Worm (Caenorhabditis elegans): ENCODE results near the gene E02H9.13.

E02H9.13 gene

DNA sequence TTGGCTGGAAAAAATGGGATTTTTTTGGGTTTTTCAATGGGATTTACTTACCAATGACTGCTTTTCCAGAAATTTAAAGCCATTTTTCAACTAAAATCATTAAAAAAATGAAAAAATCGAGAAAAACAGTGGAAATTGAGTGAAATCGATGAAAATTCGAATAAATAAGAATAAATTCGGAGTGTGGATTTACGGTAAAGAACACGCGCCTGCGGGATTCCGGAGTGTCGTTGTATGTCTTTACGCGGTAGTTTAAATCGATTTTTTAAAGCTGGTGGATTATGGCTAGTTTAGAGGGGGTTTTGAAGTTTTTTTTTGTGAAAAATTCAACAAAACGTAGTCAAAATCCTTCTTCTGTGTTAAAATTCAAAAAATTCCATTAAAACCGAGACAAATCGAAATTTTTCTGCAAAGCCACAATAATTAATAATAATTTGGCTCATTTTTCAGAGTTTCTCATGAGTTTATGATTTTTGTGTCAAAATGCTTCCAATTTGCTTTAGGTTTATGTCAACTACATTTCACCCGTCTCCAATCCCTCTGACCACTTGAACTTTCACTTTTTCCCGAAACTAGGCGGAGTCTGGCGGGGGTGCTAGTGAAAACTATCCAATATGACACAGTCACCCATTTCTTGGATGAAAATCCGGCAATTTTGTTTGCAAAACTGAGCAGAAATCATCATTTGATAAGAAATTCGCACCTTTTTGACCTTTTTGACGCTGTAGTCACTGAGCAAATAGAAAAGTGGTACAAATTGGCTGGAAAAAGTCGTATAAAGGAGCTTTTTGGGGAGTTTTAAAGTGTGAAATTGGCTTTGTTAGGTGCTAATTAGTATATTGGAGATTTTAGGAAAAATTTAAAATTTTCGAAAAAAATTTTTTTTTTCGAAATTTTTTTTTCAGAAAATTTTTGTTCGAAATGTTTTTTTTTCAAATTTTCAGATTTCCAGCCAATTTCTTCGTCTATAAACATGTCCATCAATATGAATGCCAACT lies 37.1 kb downstream of the E02H9.13 start, which contains the start of the genes cic-1 and strm-1 (continued):
- TF ChIP-seq lin-39 (tag; optimal IDR thresholded peaks at IDR 0.05) = peak; percentile 22
- no peak for TF ChIP-seq ceh-82 (tag; optimal IDR thresholded peaks at IDR 0.05)
- no peak for TF ChIP-seq lsy-12 (tag; optimal IDR thresholded peaks at IDR 0.05)

- TF ChIP-seq nhr-77 (tag; optimal IDR thresholded peaks at IDR 0.05) (no peak), jun-1 (tag; optimal IDR thresholded peaks at IDR 0.05) (no peak), fkh-10 (GFP tag; optimal IDR thresholded peaks at IDR 0.05) (no peak), fkh-2 (tag; optimal IDR thresholded peaks at IDR 0.05) (no peak), skn-1 (tag; optimal IDR thresholded peaks at IDR 0.05) (no peak), aly-2 (tag; optimal IDR thresholded peaks at IDR 0.05) (no peak), sea-2 (GFP tag; optimal IDR thresholded peaks at IDR 0.05) (no peak), mml-1 (tag; optimal IDR thresholded peaks at IDR 0.05) (no peak), unc-62 (GFP tag; optimal IDR thresholded peaks at IDR 0.05) (no peak), eor-1 (tag; optimal IDR thresholded peaks at IDR 0.05) (no peak), mdl-1 (tag; optimal IDR thresholded peaks at IDR 0.05) (no peak), unc-39 (tag; optimal IDR thresholded peaks at IDR 0.05) (no peak)
Observed at ce11 chrIII:2393666-2394154, 44.8 kb downstream of the E02H9.13 start.

- TF ChIP-seq aly-2 (tag; optimal IDR thresholded peaks at IDR 0.05) = no peak
- no peak for TF ChIP-seq pha-4 (tag; optimal IDR thresholded peaks at IDR 0.05)
- TF ChIP-seq zag-1 (tag; optimal IDR thresholded peaks at IDR 0.05) = no peak
- no peak for TF ChIP-seq lsy-12 (tag; optimal IDR thresholded peaks at IDR 0.05)
- TF ChIP-seq fkh-10 (GFP tag; optimal IDR thresholded peaks at IDR 0.05) = peak; percentile 85
- no peak for TF ChIP-seq pqm-1 (tag; optimal IDR thresholded peaks at IDR 0.05)
- no peak for TF ChIP-seq nhr-43 (tag; optimal IDR thresholded peaks at IDR 0.05; ENCODE audit: poor library complexity, severe bottlenecking)
Observed at ce11 chrIII:2391704-2392103, 46.8 kb downstream of the E02H9.13 start.

Data from whole organism, L3 larva.